Worm (Caenorhabditis elegans): ENCODE measurements around the gene aexr-3.

The aexr-3 gene

DNA sequence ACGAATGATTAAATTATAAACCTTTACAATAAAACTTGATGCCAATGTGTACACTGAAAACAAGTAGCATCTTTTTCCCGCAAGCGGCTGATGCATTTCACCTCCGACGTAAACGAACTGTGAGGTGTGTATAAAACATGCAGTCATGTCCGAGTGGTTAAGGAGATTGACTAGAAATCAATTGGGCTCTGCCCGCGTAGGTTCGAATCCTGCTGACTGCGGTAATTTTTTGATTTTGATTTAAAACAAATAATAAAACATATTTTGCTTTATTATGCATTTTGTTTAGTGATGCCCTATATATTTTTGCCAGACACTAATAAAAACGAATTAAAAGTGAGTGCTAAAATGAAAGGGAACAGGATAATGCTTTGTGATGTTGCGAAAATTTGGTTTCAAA, 10.5 kb upstream of the aexr-3 start (continued):
- TF ChIP-seq fos-1 (tag; optimal IDR thresholded peaks at IDR 0.05) (peak; percentile 61), mab-5 (tag; optimal IDR thresholded peaks at IDR 0.05) (no peak), egl-27 (tag; optimal IDR thresholded peaks at IDR 0.05) (no peak), dmd-4 (tag; optimal IDR thresholded peaks at IDR 0.05) (no peak), Y55F3AM.14 (GFP tag; optimal IDR thresholded peaks at IDR 0.05) (no peak), blmp-1 (tag; optimal IDR thresholded peaks at IDR 0.05; ENCODE audit: insufficient read depth) (no peak), mdl-1 (tag; optimal IDR thresholded peaks at IDR 0.05) (no peak), ceh-16 (tag; optimal IDR thresholded peaks at IDR 0.05) (no peak), unc-62 (GFP tag; optimal IDR thresholded peaks at IDR 0.05) (no peak), snpc-4 (tag; optimal IDR thresholded peaks at IDR 0.05) (no peak), nhr-23 (tag; optimal IDR thresholded peaks at IDR 0.05) (no peak), nhr-25 (tag; optimal IDR thresholded peaks at IDR 0.05) (no peak), crh-2 (tag; optimal IDR thresholded peaks at IDR 0.05) (no peak), ztf-11 (tag; optimal IDR thresholded peaks at IDR 0.05) (no peak), lin-13 (GFP tag; optimal IDR thresholded peaks at IDR 0.05) (peak; percentile 32), ama-1 (optimal IDR thresholded peaks at IDR 0.05) (no peak), gmeb-1 (tag; optimal IDR thresholded peaks at IDR 0.05) (peak; percentile 50), nhr-21 (tag; optimal IDR thresholded peaks at IDR 0.05) (peak; percentile 25), nhr-77 (tag; optimal IDR thresholded peaks at IDR 0.05) (no peak)

DNA sequence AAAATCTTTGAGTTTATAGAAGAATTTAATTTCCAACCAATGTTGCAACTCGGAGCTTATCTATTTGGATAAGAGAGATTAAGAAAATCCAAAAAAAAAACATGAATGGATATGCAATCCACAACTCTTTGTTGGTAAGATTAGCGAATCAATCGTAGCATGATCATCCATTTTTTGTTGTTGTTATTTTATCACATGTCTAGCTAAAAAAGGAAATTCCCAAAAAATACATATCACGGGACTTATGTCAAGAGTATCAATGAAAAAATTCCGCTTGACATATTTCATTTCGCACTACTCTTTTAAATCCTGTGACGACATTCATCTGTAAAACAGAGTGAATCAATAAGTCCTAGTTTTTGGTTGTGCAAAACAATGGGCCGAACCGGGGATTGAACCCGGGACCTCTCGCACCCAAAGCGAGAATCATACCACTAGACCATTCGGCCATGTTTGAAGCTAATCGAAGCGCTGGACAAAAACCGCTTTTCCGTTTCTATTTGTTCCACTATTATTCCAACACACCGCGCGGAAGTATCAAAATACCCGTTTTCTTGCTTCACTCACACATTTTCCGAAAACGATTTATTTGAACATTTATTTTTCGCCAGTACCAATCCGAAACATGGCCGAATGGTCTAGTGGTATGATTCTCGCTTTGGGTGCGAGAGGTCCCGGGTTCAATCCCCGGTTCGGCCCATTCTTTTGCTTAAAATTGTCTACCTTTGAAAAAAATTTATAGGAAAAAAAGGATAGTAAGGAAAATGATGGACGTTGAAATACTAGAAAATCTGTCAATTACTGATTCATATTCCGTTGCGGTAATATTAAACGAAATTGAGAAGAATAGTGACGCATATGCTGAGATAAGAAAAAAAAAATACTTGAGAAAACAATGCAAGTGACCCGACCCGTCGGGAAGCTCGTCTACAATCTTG, 8.4 kb upstream of the aexr-3 start:
- TF ChIP-seq C34F6.9 (tag; optimal IDR thresholded peaks at IDR 0.05) (no peak), fos-1 (tag; optimal IDR thresholded peaks at IDR 0.05) (peak; percentile 36), lin-13 (GFP tag; optimal IDR thresholded peaks at IDR 0.05) (no peak), nhr-12 (tag; optimal IDR thresholded peaks at IDR 0.05) (no peak), nhr-237 (tag; optimal IDR thresholded peaks at IDR 0.05) (no peak), unc-55 (GFP tag; optimal IDR thresholded peaks at IDR 0.05) (peak; percentile 51), F13H6.1 (tag; optimal IDR thresholded peaks at IDR 0.05) (no peak), egl-27 (tag; optimal IDR thresholded peaks at IDR 0.05) (no peak), R02D3.7 (tag; optimal IDR thresholded peaks at IDR 0.05) (no peak), nhr-25 (tag; optimal IDR thresholded peaks at IDR 0.05) (peak; percentile 29), zag-1 (tag; optimal IDR thresholded peaks at IDR 0.05) (no peak), crh-2 (tag; optimal IDR thresholded peaks at IDR 0.05) (no peak), nhr-21 (tag; optimal IDR thresholded peaks at IDR 0.05) (peak; percentile 52), nhr-129 (tag; optimal IDR thresholded peaks at IDR 0.05) (no peak), ceh-16 (tag; optimal IDR thresholded peaks at IDR 0.05) (no peak), skn-1 (tag; optimal IDR thresholded peaks at IDR 0.05) (no peak), unc-39 (tag; optimal IDR thresholded peaks at IDR 0.05) (no peak), peb-1 (tag; optimal IDR thresholded peaks at IDR 0.05) (no peak), Y55F3AM.14 (GFP tag; optimal IDR thresholded peaks at IDR 0.05) (peak; percentile 45), mdl-1 (tag; optimal IDR thresholded peaks at IDR 0.05) (no peak), ztf-4 (tag; optimal IDR thresholded peaks at IDR 0.05) (no peak), sma-9 (GFP tag; optimal IDR thresholded peaks at IDR 0.05) (no peak), sma-9 (tag; optimal IDR thresholded peaks at IDR 0.05) (no peak), alr-1 (tag; optimal IDR thresholded peaks at IDR 0.05) (no peak), nhr-10 (tag; optimal IDR thresholded peaks at IDR 0.05) (no peak), ZK546.5 (tag; optimal IDR thresholded peaks at IDR 0.05) (no peak), ama-1 (optimal IDR thresholded peaks at IDR 0.05) (no peak), gmeb-1 (tag; optimal IDR thresholded peaks at IDR 0.05) (no peak), elt-1 (tag; optimal IDR thresholded peaks at IDR 0.05) (no peak), sma-3 (GFP tag; optimal IDR thresholded peaks at IDR 0.05) (peak; percentile 47), lin-39 (tag; optimal IDR thresholded peaks at IDR 0.05) (no peak), unc-62 (GFP tag; optimal IDR thresholded peaks at IDR 0.05) (no peak)

DNA sequence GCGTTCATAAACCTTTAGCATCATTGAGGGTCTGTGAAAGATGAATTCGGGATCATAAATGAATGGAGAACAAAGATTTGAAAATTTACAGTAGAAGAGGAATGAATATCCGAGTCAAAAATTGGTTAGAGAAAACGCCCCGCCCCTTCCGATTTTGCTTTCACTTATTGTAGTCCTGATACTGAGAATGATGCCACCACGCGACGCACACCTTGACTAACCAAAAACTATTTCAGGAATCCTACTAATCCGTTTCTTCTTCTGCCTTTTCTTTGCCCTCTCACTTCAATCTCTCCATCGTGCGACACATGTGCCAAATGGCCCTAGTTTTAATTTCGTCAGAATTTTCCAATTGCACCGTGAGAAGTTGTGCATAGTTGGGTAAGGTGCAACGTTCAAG, 2.5 kb upstream of the aexr-3 start:
- TF ChIP-seq gmeb-1 (tag; optimal IDR thresholded peaks at IDR 0.05) (no peak), egl-27 (tag; optimal IDR thresholded peaks at IDR 0.05) (no peak), lin-39 (tag; optimal IDR thresholded peaks at IDR 0.05) (no peak), ZK546.5 (tag; optimal IDR thresholded peaks at IDR 0.05) (no peak), unc-55 (GFP tag; optimal IDR thresholded peaks at IDR 0.05) (no peak), nhr-129 (tag; optimal IDR thresholded peaks at IDR 0.05) (no peak), zag-1 (tag; optimal IDR thresholded peaks at IDR 0.05) (no peak), nhr-23 (tag; optimal IDR thresholded peaks at IDR 0.05) (no peak), mbf-1 (tag; optimal IDR thresholded peaks at IDR 0.05) (no peak), ztf-1 (GFP tag; conservative IDR thresholded peaks at IDR 0.05) (no peak), nhr-25 (tag; optimal IDR thresholded peaks at IDR 0.05) (no peak), dmd-4 (tag; optimal IDR thresholded peaks at IDR 0.05) (no peak), elt-3 (tag; optimal IDR thresholded peaks at IDR 0.05) (no peak), lsy-2 (tag; optimal IDR thresholded peaks at IDR 0.05) (no peak), nhr-237 (tag; optimal IDR thresholded peaks at IDR 0.05) (no peak)
